Worm (Caenorhabditis elegans): ENCODE data around the gene C11G10.1.

The C11G10.1 gene

ce11 chrX:15148389-15148788 is 10.2 kb downstream of the C11G10.1 start:
- TF ChIP-seq lin-32 (GFP tag; optimal IDR thresholded peaks at IDR 0.05), result no peak
- TF ChIP-seq unc-120 (tag; optimal IDR thresholded peaks at IDR 0.05; ENCODE audit: poor library complexity, severe bottlenecking), result no peak
- TF ChIP-seq snpc-4 (tag; optimal IDR thresholded peaks at IDR 0.05), result no peak
- no peak for TF ChIP-seq elt-1 (tag; optimal IDR thresholded peaks at IDR 0.05; ENCODE audit: borderline replicate concordance, insufficient read depth)
- no peak for TF ChIP-seq lin-13 (tag; optimal IDR thresholded peaks at IDR 0.05)
- no peak for TF ChIP-seq unc-62 (GFP tag; optimal IDR thresholded peaks at IDR 0.05)
- no peak for TF ChIP-seq mab-5 (tag; optimal IDR thresholded peaks at IDR 0.05)
- no peak for TF ChIP-seq bed-3 (GFP tag; optimal IDR thresholded peaks at IDR 0.05)
- TF ChIP-seq tbx-8 (GFP tag; optimal IDR thresholded peaks at IDR 0.05), result no peak
- no peak for TF ChIP-seq hlh-1 (tag; optimal IDR thresholded peaks at IDR 0.05)
- TF ChIP-seq ces-1 (GFP tag; optimal IDR thresholded peaks at IDR 0.05), result no peak
- TF ChIP-seq sptf-1 (tag; optimal IDR thresholded peaks at IDR 0.05), result no peak
- TF ChIP-seq ceh-83 (GFP tag; optimal IDR thresholded peaks at IDR 0.05), result no peak
- TF ChIP-seq ceh-39 (tag; optimal IDR thresholded peaks at IDR 0.05), result no peak
- TF ChIP-seq blmp-1 (tag; optimal IDR thresholded peaks at IDR 0.05), result no peak
- TF ChIP-seq lsy-2 (tag; optimal IDR thresholded peaks at IDR 0.05), result no peak
- no peak for TF ChIP-seq nhr-76 (tag; optimal IDR thresholded peaks at IDR 0.05)
- TF ChIP-seq nhr-12 (tag; optimal IDR thresholded peaks at IDR 0.05), result no peak
- no peak for TF ChIP-seq unc-39 (tag; optimal IDR thresholded peaks at IDR 0.05)
- no peak for TF ChIP-seq mep-1 (tag; optimal IDR thresholded peaks at IDR 0.05)

- TF ChIP-seq nhr-12 (tag; optimal IDR thresholded peaks at IDR 0.05), result no peak
- TF ChIP-seq ztf-11 (tag; optimal IDR thresholded peaks at IDR 0.05), result no peak
- TF ChIP-seq elt-1 (tag; optimal IDR thresholded peaks at IDR 0.05; ENCODE audit: borderline replicate concordance, insufficient read depth), result no peak
Observed at ce11 chrX:15147640-15148039, 10.9 kb downstream of the C11G10.1 start, which contains the start of gene unc-7. unc-7 (minus strand) TSS chrX:15147740.

ce11 chrX:15146415-15147210 is 11.9 kb downstream of the C11G10.1 start:
- TF ChIP-seq M03D4.4 (tag; optimal IDR thresholded peaks at IDR 0.05) (peak; percentile 16), ces-1 (GFP tag; optimal IDR thresholded peaks at IDR 0.05) (peak; percentile 5), hlh-1 (tag; optimal IDR thresholded peaks at IDR 0.05) (no peak), ham-2 (GFP tag; optimal IDR thresholded peaks at IDR 0.05) (no peak), zip-8 (tag; optimal IDR thresholded peaks at IDR 0.05) (no peak), elt-1 (tag; optimal IDR thresholded peaks at IDR 0.05; ENCODE audit: borderline replicate concordance, insufficient read depth) (no peak), sptf-1 (tag; optimal IDR thresholded peaks at IDR 0.05) (peak; percentile 18), ceh-83 (GFP tag; optimal IDR thresholded peaks at IDR 0.05) (no peak), nhr-28 (tag; optimal IDR thresholded peaks at IDR 0.05) (no peak), ceh-43 (GFP tag; optimal IDR thresholded peaks at IDR 0.05) (no peak), drap-1 (GFP tag; optimal IDR thresholded peaks at IDR 0.05) (no peak), cnd-1 (tag; optimal IDR thresholded peaks at IDR 0.05) (no peak)

ce11 chrX:15134941-15135340 is 23.6 kb downstream of the C11G10.1 start:
- TF ChIP-seq M03D4.4 (tag; optimal IDR thresholded peaks at IDR 0.05) (no peak), ces-1 (GFP tag; optimal IDR thresholded peaks at IDR 0.05) (peak; percentile 80)

- TF ChIP-seq ces-1 (GFP tag; optimal IDR thresholded peaks at IDR 0.05), result peak; percentile 79
- no peak for TF ChIP-seq sptf-1 (tag; optimal IDR thresholded peaks at IDR 0.05)
Observed at ce11 chrX:15133180-15133579, 25.4 kb downstream of the C11G10.1 start.

- TF ChIP-seq ces-1 (GFP tag; optimal IDR thresholded peaks at IDR 0.05), result no peak
- TF ChIP-seq ham-2 (GFP tag; optimal IDR thresholded peaks at IDR 0.05), result no peak
- no peak for TF ChIP-seq lin-32 (GFP tag; optimal IDR thresholded peaks at IDR 0.05)
- TF ChIP-seq unc-120 (tag; optimal IDR thresholded peaks at IDR 0.05; ENCODE audit: poor library complexity, severe bottlenecking), result no peak
- TF ChIP-seq zip-8 (tag; optimal IDR thresholded peaks at IDR 0.05), result no peak
- no peak for TF ChIP-seq ceh-83 (GFP tag; optimal IDR thresholded peaks at IDR 0.05)
- no peak for TF ChIP-seq unc-62 (GFP tag; optimal IDR thresholded peaks at IDR 0.05)
- no peak for TF ChIP-seq nhr-2 (tag; optimal IDR thresholded peaks at IDR 0.05)
- no peak for TF ChIP-seq elt-3 (tag; optimal IDR thresholded peaks at IDR 0.05)
- TF ChIP-seq nhr-28 (tag; optimal IDR thresholded peaks at IDR 0.05), result no peak
- TF ChIP-seq ztf-11 (tag; optimal IDR thresholded peaks at IDR 0.05), result no peak
- TF ChIP-seq ceh-43 (GFP tag; optimal IDR thresholded peaks at IDR 0.05), result no peak
- no peak for TF ChIP-seq bed-3 (GFP tag; optimal IDR thresholded peaks at IDR 0.05)
- no peak for TF ChIP-seq hlh-1 (tag; optimal IDR thresholded peaks at IDR 0.05)
- no peak for TF ChIP-seq mab-5 (tag; optimal IDR thresholded peaks at IDR 0.05)
Observed at ce11 chrX:15132073-15132472, 26.5 kb downstream of the C11G10.1 start.
